Fruit fly (Drosophila melanogaster): ENCODE measurements around the gene Nrg.

Gene Nrg

dm6 chrX:8493473-8493872 lies 23.7 kb upstream of the Nrg start (continued):
- no peak for TF ChIP-seq nerfin-1 (tag; optimal IDR thresholded peaks at IDR 0.05)
- no peak for TF ChIP-seq ERR (GFP tag; optimal IDR thresholded peaks at IDR 0.05)
- no peak for TF ChIP-seq CG18011 (GFP tag; optimal IDR thresholded peaks at IDR 0.05)
- TF ChIP-seq pros (GFP tag; optimal IDR thresholded peaks at IDR 0.05), result no peak
- no peak for TF ChIP-seq vnd (GFP tag; IDR thresholded peaks at IDR 0.05; ENCODE audit: partially characterized antibody)
- no peak for TF ChIP-seq Lim3 (GFP tag; IDR thresholded peaks at IDR 0.05)
- peak; percentile 36 for TF ChIP-seq cwo (GFP tag; optimal IDR thresholded peaks at IDR 0.05)
- TF ChIP-seq Nf-YC (tag; optimal IDR thresholded peaks at IDR 0.05), result no peak
- peak; percentile 24 for TF ChIP-seq fd96Cb (tag; optimal IDR thresholded peaks at IDR 0.05)
- no peak for TF ChIP-seq CG3407 (GFP tag; optimal IDR thresholded peaks at IDR 0.05)
- no peak for TF ChIP-seq CG3838 (GFP tag; optimal IDR thresholded peaks at IDR 0.05)
- TF ChIP-seq CG3065 (GFP tag; optimal IDR thresholded peaks at IDR 0.05), result no peak
- TF ChIP-seq CG14667 (GFP tag; IDR thresholded peaks at IDR 0.05), result no peak
- TF ChIP-seq Ada2b (GFP tag; IDR thresholded peaks at IDR 0.05), result peak; percentile 63
- TF ChIP-seq Neu2 (GFP tag; optimal IDR thresholded peaks at IDR 0.05; ENCODE audit: borderline replicate concordance), result no peak
- TF ChIP-seq CG11560 (tag; IDR thresholded peaks at IDR 0.05), result no peak
- TF ChIP-seq CG10366 (GFP tag; IDR thresholded peaks at IDR 0.05), result peak; percentile 48
- TF ChIP-seq Nf-YA (GFP tag; IDR thresholded peaks at IDR 0.05), result 0 out of 2 replicates have a peak, but pooled peaks have one; percentile 25
- TF ChIP-seq H2.0 (GFP tag; IDR thresholded peaks at IDR 0.05), result peak; percentile 54
- TF ChIP-seq vfl (GFP tag; optimal IDR thresholded peaks at IDR 0.05), result no peak
- TF ChIP-seq CG32772 (GFP tag; IDR thresholded peaks at IDR 0.05), result no peak
- no peak for TF ChIP-seq CG14860 (GFP tag; IDR thresholded peaks at IDR 0.05; ENCODE audit: partially characterized antibody)
- no peak for TF ChIP-seq CG16779 (GFP tag; IDR thresholded peaks at IDR 0.05)
- TF ChIP-seq CG15601 (tag; optimal IDR thresholded peaks at IDR 0.05), result no peak
- TF ChIP-seq pnt (GFP tag; optimal IDR thresholded peaks at IDR 0.05), result no peak
- peak; percentile 29 for TF ChIP-seq CG17568 (GFP tag; optimal IDR thresholded peaks at IDR 0.05)
- TF ChIP-seq gcm (GFP tag; optimal IDR thresholded peaks at IDR 0.05), result no peak
- TF ChIP-seq CG7928 (GFP tag; optimal IDR thresholded peaks at IDR 0.05), result no peak
- TF ChIP-seq CG4820 (GFP tag; optimal IDR thresholded peaks at IDR 0.05), result no peak
- no peak for TF ChIP-seq Sry-δ (GFP tag; optimal IDR thresholded peaks at IDR 0.05)
- no peak for TF ChIP-seq CG10959 (GFP tag; IDR thresholded peaks at IDR 0.05)
- TF ChIP-seq CG43689 (GFP tag; IDR thresholded peaks at IDR 0.05), result peak; percentile 31; the same call in 1 of the 2 replicates
- no peak for TF ChIP-seq Usf (GFP tag; optimal IDR thresholded peaks at IDR 0.05)
- TF ChIP-seq unc-4 (GFP tag; IDR thresholded peaks at IDR 0.05; ENCODE audit: partially characterized antibody), result no peak
- no peak for TF ChIP-seq CG12744 (GFP tag; optimal IDR thresholded peaks at IDR 0.05)
- TF ChIP-seq CG8281 (tag; optimal IDR thresholded peaks at IDR 0.05), result no peak
- no peak; the same call in 1 of the 2 replicates for TF ChIP-seq chm (GFP tag; IDR thresholded peaks at IDR 0.05)
- no peak for TF ChIP-seq CG13296 (GFP tag; optimal IDR thresholded peaks at IDR 0.05)
- TF ChIP-seq ci (GFP tag; IDR thresholded peaks at IDR 0.05), result peak; percentile 26; the same call in 1 of the 3 replicates
- TF ChIP-seq CG3726 (GFP tag; IDR thresholded peaks at IDR 0.05), result no peak
- peak; percentile 19 for TF ChIP-seq mirr (GFP tag; optimal IDR thresholded peaks at IDR 0.05)
- TF ChIP-seq hth (optimal IDR thresholded peaks at IDR 0.05), result no peak
- TF ChIP-seq CG30020 (tag; optimal IDR thresholded peaks at IDR 0.05), result no peak
- TF ChIP-seq grn (GFP tag; optimal IDR thresholded peaks at IDR 0.05), result no peak
- TF ChIP-seq ara (GFP tag; IDR thresholded peaks at IDR 0.05), result peak; percentile 40; the same call in 1 of the 2 replicates
- peak in 1 of 2 experiments; percentile 32 for TF ChIP-seq Pdp1 (GFP tag; optimal IDR thresholded peaks at IDR 0.05)
- TF ChIP-seq CG11085 (GFP tag; IDR thresholded peaks at IDR 0.05), result no peak
- no peak for TF ChIP-seq Fer2 (tag; optimal IDR thresholded peaks at IDR 0.05)
- peak; percentile 8 for TF ChIP-seq CoRest (tag; optimal IDR thresholded peaks at IDR 0.05)
- peak; percentile 64; the same call in 1 of the 3 replicates for TF ChIP-seq otp (GFP tag; IDR thresholded peaks at IDR 0.05)
- TF ChIP-seq Fer3 (tag; optimal IDR thresholded peaks at IDR 0.05), result peak; percentile 43
